Worm (Caenorhabditis elegans) whole organism, midembryonic: ENCODE data around the gene srx-66.

Experiments used
- T22C8.4 ChIP-seq: fragments of 200-800 bp; sonication (Bioruptor generic); IDR thresholded peaks from 2 replicates; pipeline ENCODE4 v1.3.6; 2022; ENCODE audit warnings: missing genetic modification characterization, missing compliant biosample characterization
- cog-1 ChIP-seq: sonication (generic microtip); optimal IDR thresholded peaks from 2 replicates; lab custom pipeline; 2016; ENCODE audit warnings: missing genetic modification characterization, missing compliant biosample characterization
- flt-1 ChIP-seq: fragments of 200-800 bp; sonication (Bioruptor generic); IDR thresholded peaks from 2 replicates; pipeline ENCODE4 v1.3.6; 2022; ENCODE audit warnings: missing genetic modification characterization, missing compliant biosample characterization
- klf-2 ChIP-seq: fragments of 200-800 bp; sonication (Bioruptor generic); conservative IDR thresholded peaks from 2 replicates; pipeline ENCODE4 v1.3.6; 2022; ENCODE audit warnings: missing genetic modification reagents, missing genetic modification characterization, missing compliant biosample characterization
- med-1 ChIP-seq: sonication (generic microtip); optimal IDR thresholded peaks from 2 replicates; lab custom pipeline; 2017; ENCODE audit warnings: missing genetic modification characterization, mild to moderate bottlenecking, missing compliant biosample characterization, antibody characterized with exemption, missing genetic modification reagents; ENCODE audit not compliant: insufficient read depth
- ref-1 ChIP-seq: fragments of 200-800 bp; sonication (Bioruptor generic); conservative IDR thresholded peaks from 2 replicates; pipeline ENCODE4 v1.3.6; 2022; ENCODE audit warnings: missing genetic modification reagents, missing genetic modification characterization, missing compliant biosample characterization
- tab-1 ChIP-seq: fragments of 200-800 bp; sonication (Bioruptor generic); IDR thresholded peaks from 2 replicates; pipeline ENCODE4 v1.3.6; 2022; ENCODE audit warnings: missing genetic modification characterization, missing compliant biosample characterization
- ztf-23 ChIP-seq: fragments of 200-800 bp; sonication (Bioruptor generic); IDR thresholded peaks from 2 replicates; pipeline ENCODE4 v1.3.6; 2022; ENCODE audit warnings: missing genetic modification reagents, missing genetic modification characterization, missing compliant biosample characterization
- ztf-29 ChIP-seq: fragments of 200-800 bp; sonication (Bioruptor generic); IDR thresholded peaks from 2 replicates; pipeline ENCODE4 v1.3.6; 2022; ENCODE audit warnings: missing genetic modification reagents, missing genetic modification characterization, missing compliant biosample characterization

srx-66 gene

ce11 chrV:3970410-3970809 is 51.0 kb downstream of the srx-66 start, which contains the start of gene cyp-34A9:
TSS of gene cyp-34A9 (minus strand) at chrV:3970540.
- no peak for TF ChIP-seq cog-1
- TF ChIP-seq T22C8.4 (GFP tag; lab: Robert Waterston, UW), result no peak
- TF ChIP-seq med-1 (GFP tag; lab: Kevin White, UChicago), result no peak
- no peak for TF ChIP-seq klf-2
- no peak for TF ChIP-seq tab-1 (GFP tag; lab: Robert Waterston, UW)
- TF ChIP-seq ref-1 (GFP tag; lab: Robert Waterston, UW), result no peak
- TF ChIP-seq ztf-29 (GFP tag; lab: Robert Waterston, UW), result no peak
- no peak for TF ChIP-seq flt-1 (GFP tag; lab: Robert Waterston, UW)
- TF ChIP-seq ztf-23 (GFP tag; lab: Robert Waterston, UW), result no peak
